Worm (Caenorhabditis elegans) whole organism, early embryonic: ENCODE results near the gene srz-44.
"Not testable (repeated sequence)": the region's sequence is repeated elsewhere in the genome, so short reads cannot be mapped to it uniquely, and the experiment has no call there.

Experiments used
- B0310.2 ChIP-seq: sonication (generic microtip); optimal IDR thresholded peaks from 2 replicates; lab custom pipeline; 2016; ENCODE audit warnings: mild to moderate bottlenecking, missing genetic modification characterization, missing compliant biosample characterization
- F13C5.2 ChIP-seq: sonication (generic microtip); optimal IDR thresholded peaks from 2 replicates; lab custom pipeline; 2017; ENCODE audit warnings: mild to moderate bottlenecking, missing genetic modification characterization, inconsistent platforms, missing compliant biosample characterization
- aly-1 ChIP-seq: sonication (generic microtip); optimal IDR thresholded peaks from 2 replicates; lab custom pipeline; 2016; ENCODE audit warnings: missing genetic modification characterization, missing compliant biosample characterization
- ama-1 ChIP-seq: fragments of 150-350 bp; optimal IDR thresholded peaks from 2 replicates; lab custom pipeline; 2014
- ceh-13 ChIP-seq: fragments of 200-800 bp; sonication (Bioruptor generic); optimal IDR thresholded peaks from 2 replicates; lab custom pipeline; 2018; ENCODE audit warnings: mild to moderate bottlenecking, missing genetic modification characterization, missing compliant biosample characterization
- ceh-36 ChIP-seq: sonication (generic microtip); optimal IDR thresholded peaks from 2 replicates; lab custom pipeline; 2016; ENCODE audit warnings: missing genetic modification characterization, inconsistent platforms, missing compliant biosample characterization
- ets-7 ChIP-seq: sonication (generic microtip); optimal IDR thresholded peaks from 2 replicates; lab custom pipeline; 2016; ENCODE audit warnings: missing genotype, missing genetic modification characterization, missing compliant biosample characterization
- flt-1 ChIP-seq: fragments of 200-800 bp; sonication (Bioruptor generic); IDR thresholded peaks from 2 replicates; pipeline ENCODE4 v1.3.6; 2022; ENCODE audit warnings: missing genetic modification characterization, missing compliant biosample characterization
- hmbx-1 ChIP-seq: sonication (generic microtip); optimal IDR thresholded peaks from 2 replicates; lab custom pipeline; 2016; ENCODE audit warnings: mild to moderate bottlenecking, missing genetic modification characterization, missing compliant biosample characterization
- hmg-4 ChIP-seq: fragments of 200-800 bp; sonication (Bioruptor generic); optimal IDR thresholded peaks from 2 replicates; lab custom pipeline; 2018; ENCODE audit warnings: mild to moderate bottlenecking, missing genetic modification characterization, missing compliant biosample characterization
- hnd-1 ChIP-seq: sonication (generic microtip); optimal IDR thresholded peaks from 2 replicates; lab custom pipeline; 2016; ENCODE audit warnings: missing genetic modification characterization, missing compliant biosample characterization
- pes-1 ChIP-seq: fragments of 200-800 bp; sonication (Bioruptor generic); IDR thresholded peaks from 2 replicates; pipeline ENCODE4 v1.3.6; 2022; ENCODE audit warnings: missing genetic modification reagents, missing genetic modification characterization, missing compliant biosample characterization
- scrt-1 ChIP-seq: fragments of 200-800 bp; sonication (Bioruptor generic); IDR thresholded peaks from 2 replicates; pipeline ENCODE4 v1.3.6; 2022; ENCODE audit warnings: missing genetic modification characterization, missing compliant biosample characterization
- sea-1 ChIP-seq: fragments of 200-800 bp; sonication (Bioruptor generic); conservative IDR thresholded peaks from 2 replicates; pipeline ENCODE4 v1.3.6; 2022; ENCODE audit warnings: missing genetic modification characterization, missing compliant biosample characterization
- tbx-11 ChIP-seq: fragments of 200-800 bp; sonication (Bioruptor generic); IDR thresholded peaks from 2 replicates; pipeline ENCODE4 v1.3.6; 2022; ENCODE audit warnings: missing genetic modification characterization, missing compliant biosample characterization
- tbx-37 ChIP-seq: fragments of 200-800 bp; sonication (Bioruptor generic); conservative IDR thresholded peaks from 2 replicates; pipeline ENCODE4 v1.3.6; 2022; ENCODE audit warnings: missing genetic modification reagents, missing genetic modification characterization, missing compliant biosample characterization
- tra-4 ChIP-seq: sonication (generic microtip); optimal IDR thresholded peaks from 2 replicates; lab custom pipeline; 2017; ENCODE audit warnings: missing genetic modification characterization, missing compliant biosample characterization

Gene srz-44

ce11 chrV:15638853-15639252 lies at the start of gene srz-44:
srz-44 (minus strand) TSS chrV:15638953.
- no peak for TF ChIP-seq ceh-13 (GFP tag; lab: Kevin White, UChicago)
- TF ChIP-seq flt-1 = no peak
- TF ChIP-seq sea-1 (GFP tag; lab: Robert Waterston, UW) = no peak
- no peak for TF ChIP-seq hmbx-1 (tag; lab: Kevin White, UChicago)
- TF ChIP-seq hmg-4 = no peak
- TF ChIP-seq hnd-1 = no peak
- TF ChIP-seq scrt-1 (GFP tag; lab: Robert Waterston, UW) = no peak
- TF ChIP-seq ama-1 (lab: Kevin White, UChicago) = no peak

ce11 chrV:15687660-15688059 lies 48.9 kb upstream of the srz-44 start, which contains the start of gene nhr-197:
nhr-197 (plus strand) TSS chrV:15687960.
- TF ChIP-seq pes-1 (GFP tag; lab: Robert Waterston, UW) = no peak
- no peak for TF ChIP-seq tra-4 (tag; lab: Kevin White, UChicago)
- no peak for TF ChIP-seq hmg-4
- TF ChIP-seq F13C5.2 (tag; lab: Kevin White, UChicago) = no peak
- TF ChIP-seq B0310.2 (tag; lab: Kevin White, UChicago) = no peak
- no peak for TF ChIP-seq ceh-13 (GFP tag; lab: Kevin White, UChicago)
- TF ChIP-seq sea-1 (GFP tag; lab: Robert Waterston, UW) = no peak
- TF ChIP-seq ets-7 (tag; lab: Kevin White, UChicago) = no peak

- TF ChIP-seq ceh-36 (no peak), hnd-1 (no peak), ama-1 (lab: Kevin White, UChicago) (no peak), tbx-11 (GFP tag; lab: Robert Waterston, UW) (no peak), aly-1 (tag; lab: Kevin White, UChicago) (no peak), hmbx-1 (tag; lab: Kevin White, UChicago) (no peak), tbx-37 (GFP tag; lab: Robert Waterston, UW) (no peak), B0310.2 (tag; lab: Kevin White, UChicago) (no peak)
Measured at ce11 chrV:15685599-15685998, 46.8 kb upstream of the srz-44 start, which contains the start of gene nhr-196. nhr-196 (plus strand) TSS chrV:15685716.

- TF ChIP-seq flt-1 (no peak), tbx-11 (GFP tag; lab: Robert Waterston, UW) (no peak), B0310.2 (tag; lab: Kevin White, UChicago) (no peak)
Measured at ce11 chrV:15677222-15677621, 38.5 kb upstream of the srz-44 start, which contains the start of gene nhr-52. nhr-52 (plus strand) TSS chrV:15677522.

- no peak for TF ChIP-seq hmbx-1 (tag; lab: Kevin White, UChicago)
- TF ChIP-seq ceh-13 (GFP tag; lab: Kevin White, UChicago) = no peak
- no peak for TF ChIP-seq F13C5.2 (tag; lab: Kevin White, UChicago)
- no peak for TF ChIP-seq scrt-1 (GFP tag; lab: Robert Waterston, UW)
- no peak for TF ChIP-seq sea-1 (GFP tag; lab: Robert Waterston, UW)
- no peak for TF ChIP-seq ceh-36
- TF ChIP-seq ama-1 (lab: Kevin White, UChicago) = no peak
- no peak for TF ChIP-seq hmg-4
- no peak for TF ChIP-seq tbx-11 (GFP tag; lab: Robert Waterston, UW)
- no peak for TF ChIP-seq aly-1 (tag; lab: Kevin White, UChicago)
- no peak for TF ChIP-seq ets-7 (tag; lab: Kevin White, UChicago)
- TF ChIP-seq hnd-1 = no peak
- TF ChIP-seq tra-4 (tag; lab: Kevin White, UChicago) = no peak
Measured at ce11 chrV:15674899-15675298, 36.1 kb upstream of the srz-44 start.

- TF ChIP-seq sea-1 (GFP tag; lab: Robert Waterston, UW) (no peak), ceh-13 (GFP tag; lab: Kevin White, UChicago) (no peak), scrt-1 (GFP tag; lab: Robert Waterston, UW) (no peak), tbx-37 (GFP tag; lab: Robert Waterston, UW) (no peak), tbx-11 (GFP tag; lab: Robert Waterston, UW) (no peak), B0310.2 (tag; lab: Kevin White, UChicago) (no peak)
Measured at ce11 chrV:15673707-15674106, 35.0 kb upstream of the srz-44 start, which contains the start of gene nhr-51. nhr-51 (plus strand) TSS chrV:15674007.

- TF ChIP-seq scrt-1 (GFP tag; lab: Robert Waterston, UW); ama-1 (lab: Kevin White, UChicago); ets-7 (tag; lab: Kevin White, UChicago): not testable (repeated sequence)
Measured at ce11 chrV:15670139-15670538, 31.4 kb upstream of the srz-44 start, which contains the start of gene K06B4.15. K06B4.15 (plus strand) TSS chrV:15670439.

ce11 chrV:15668870-15669269 lies 30.1 kb upstream of the srz-44 start, which contains the start of gene K06B4.4:
K06B4.4 (plus strand) TSS chrV:15669170.
- TF ChIP-seq hnd-1 (no peak), pes-1 (GFP tag; lab: Robert Waterston, UW) (no peak), F13C5.2 (tag; lab: Kevin White, UChicago) (no peak), ets-7 (tag; lab: Kevin White, UChicago) (no peak), ama-1 (lab: Kevin White, UChicago) (no peak), sea-1 (GFP tag; lab: Robert Waterston, UW) (no peak), tra-4 (tag; lab: Kevin White, UChicago) (no peak), B0310.2 (tag; lab: Kevin White, UChicago) (no peak), hmg-4 (no peak), ceh-36 (no peak), ceh-13 (GFP tag; lab: Kevin White, UChicago) (no peak), flt-1 (no peak)
